Worm (Caenorhabditis elegans): ENCODE data around the gene tyr-2.

ce11 chrIII:13713807-13714206 lies 30.2 kb upstream of the tyr-2 start:
- TF ChIP-seq nhr-237 (tag; optimal IDR thresholded peaks at IDR 0.05), result no peak
- no peak for TF ChIP-seq nhr-28 (tag; optimal IDR thresholded peaks at IDR 0.05)
- TF ChIP-seq unc-62 (GFP tag; optimal IDR thresholded peaks at IDR 0.05), result no peak
